Worm (Caenorhabditis elegans): ENCODE measurements around the gene Y102A11A.9.

DNA sequence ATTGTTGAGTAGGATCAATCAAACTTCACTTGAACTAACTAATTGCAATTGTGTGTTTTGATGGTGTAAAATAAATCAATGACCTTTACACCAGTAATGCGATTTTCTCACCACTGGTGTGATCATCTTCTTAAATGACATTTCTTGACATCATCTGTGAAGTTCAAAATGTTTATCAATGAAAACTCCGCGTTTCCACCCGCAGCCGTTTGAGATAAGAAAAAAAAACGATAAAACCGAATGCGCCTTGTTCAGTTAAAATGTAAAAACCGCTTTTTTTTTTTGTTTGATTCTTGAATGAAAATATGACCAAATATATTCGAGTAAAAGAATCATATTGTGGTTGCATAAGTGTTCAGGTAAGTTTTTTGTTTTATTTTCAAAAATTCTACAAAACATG is 38.7 kb downstream of the Y102A11A.9 start, which contains the start of gene Y102A11A.1:
- no peak for TF ChIP-seq unc-62 (GFP tag; optimal IDR thresholded peaks at IDR 0.05)
- TF ChIP-seq him-1 (tag; optimal IDR thresholded peaks at IDR 0.05): no peak
- no peak for TF ChIP-seq ekl-4 (GFP tag; IDR thresholded peaks at IDR 0.05)
